Worm (Caenorhabditis elegans) whole organism, young adult: ENCODE results near the gene his-62.

Experiments used
- B0261.1 ChIP-seq: sonication (generic microtip); optimal IDR thresholded peaks from 2 replicates; lab custom pipeline; 2016; ENCODE audit warnings: mild to moderate bottlenecking, missing genetic modification characterization, moderate library complexity, missing compliant biosample characterization
- C06A6.2 ChIP-seq: fragments of 200-800 bp; sonication (Bioruptor generic); conservative IDR thresholded peaks from 2 replicates; pipeline ENCODE4 v1.3.6; 2022; ENCODE audit warnings: missing genetic modification characterization, missing compliant biosample characterization
- F55B11.4 ChIP-seq: sonication (generic microtip); optimal IDR thresholded peaks from 2 replicates; lab custom pipeline; 2016; ENCODE audit warnings: missing compliant biosample characterization, missing genetic modification characterization, borderline replicate concordance; ENCODE audit not compliant: insufficient read depth
- ama-1 ChIP-seq, 3 experiments: fragments of 150-350 bp in 1 of 3; sonication (generic microtip) in 2 of 3; optimal IDR thresholded peaks; 2 replicates each; lab custom pipeline; 2014 to 2018; ENCODE audit warnings: missing biosample characterization in 2 of 3, missing genetic modification characterization in 2 of 3, missing genetic modification reagents in 2 of 3
- ceh-91 ChIP-seq: fragments of 200-800 bp; sonication (Bioruptor generic); IDR thresholded peaks from 2 replicates; pipeline ENCODE4 v1.3.6; 2022; ENCODE audit warnings: missing genetic modification reagents, missing genetic modification characterization, missing compliant biosample characterization
- hlh-26 ChIP-seq: fragments of 200-800 bp; sonication (Bioruptor generic); conservative IDR thresholded peaks from 2 replicates; pipeline ENCODE4 v1.3.6; 2022; ENCODE audit warnings: missing genetic modification reagents, missing genetic modification characterization, missing compliant biosample characterization
- mes-4 ChIP-seq: sonication (generic microtip); optimal IDR thresholded peaks from 2 replicates; lab custom pipeline; 2016; ENCODE audit warnings: missing genotype, missing genetic modification characterization, missing compliant biosample characterization
- nfya-1 ChIP-seq: sonication (generic microtip); optimal IDR thresholded peaks from 2 replicates; lab custom pipeline; 2017; ENCODE audit warnings: antibody characterized with exemption, missing compliant biosample characterization, missing genetic modification characterization, borderline replicate concordance; ENCODE audit not compliant: insufficient read depth
- nhr-120 ChIP-seq: fragments of 200-800 bp; sonication (Bioruptor generic); IDR thresholded peaks from 2 replicates; pipeline ENCODE4 v1.3.6; 2022; ENCODE audit warnings: missing genetic modification characterization, missing compliant biosample characterization
- snpc-1.1 ChIP-seq: sonication (generic microtip); optimal IDR thresholded peaks from 2 replicates; lab custom pipeline; 2017; ENCODE audit warnings: missing genetic modification characterization, mild to moderate bottlenecking, missing compliant biosample characterization, antibody characterized with exemption, moderate library complexity, missing genotype, missing genetic modification reagents; ENCODE audit not compliant: insufficient read depth
- snpc-4 ChIP-seq, 5 experiments: fragments of 150-350 bp in 1 of 5; sonication (generic microtip) in 4 of 5; optimal IDR thresholded peaks; 2 replicates each; lab custom pipeline; 2014 to 2018; ENCODE audit warnings: missing genetic modification characterization in 5 of 5, missing biosample characterization in 3 of 5, antibody characterized with exemption in 2 of 5, mild to moderate bottlenecking in 2 of 5, missing compliant biosample characterization in 2 of 5, missing genotype in 2 of 5, moderate library complexity in 2 of 5, missing genetic modification reagents in 1 of 5
- ztf-22 ChIP-seq: fragments of 200-800 bp; sonication (Bioruptor generic); optimal IDR thresholded peaks from 2 replicates; lab custom pipeline; 2018; ENCODE audit warnings: mild to moderate bottlenecking, missing genetic modification characterization, moderate library complexity, missing compliant biosample characterization

DNA sequence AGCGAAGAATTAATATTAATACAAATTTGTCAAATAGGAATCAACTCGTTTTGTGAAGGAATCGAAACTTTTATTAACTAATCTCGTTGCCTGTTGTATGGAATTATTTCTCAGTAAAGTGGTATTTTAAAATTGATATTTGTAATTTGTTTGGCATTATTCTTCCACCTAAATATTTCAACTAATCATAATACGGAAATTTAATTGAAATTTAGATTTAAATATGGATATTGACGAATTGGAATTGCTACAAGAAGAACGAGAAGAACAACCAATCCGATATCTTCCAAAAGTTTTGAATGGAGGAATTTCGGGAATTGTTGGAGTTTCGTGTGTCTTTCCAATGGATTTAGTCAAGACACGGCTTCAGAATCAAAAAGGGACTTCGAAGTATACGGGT lies 11.5 kb upstream of the his-62 start, which contains the start of gene slc-25A18.2:
- TF ChIP-seq F55B11.4 (tag; lab: Kevin White, UChicago) (no peak), hlh-26 (GFP tag; lab: Robert Waterston, UW) (no peak), nfya-1 (tag; lab: Kevin White, UChicago) (no peak), C06A6.2 (no peak), snpc-4 (GFP tag; optimal IDR thresholded peaks at IDR 0.05; lab: Kevin White, UChicago) (no peak), snpc-4 (tag; optimal IDR thresholded peaks at IDR 0.05; lab: Kevin White, UChicago) (no peak), ama-1 (optimal IDR thresholded peaks at IDR 0.05; lab: Kevin White, UChicago) (no peak), ama-1 (GFP tag; optimal IDR thresholded peaks at IDR 0.05; lab: Kevin White, UChicago) (no peak), snpc-1.1 (tag; lab: Kevin White, UChicago) (no peak), ztf-22 (GFP tag; lab: Kevin White, UChicago) (no peak), B0261.1 (tag; lab: Kevin White, UChicago) (no peak), nhr-120 (GFP tag; lab: Robert Waterston, UW) (no peak), mes-4 (tag; lab: Kevin White, UChicago) (no peak), ceh-91 (GFP tag; lab: Robert Waterston, UW) (no peak)
